Worm (Caenorhabditis elegans): ENCODE data around the gene mdt-4.

DNA sequence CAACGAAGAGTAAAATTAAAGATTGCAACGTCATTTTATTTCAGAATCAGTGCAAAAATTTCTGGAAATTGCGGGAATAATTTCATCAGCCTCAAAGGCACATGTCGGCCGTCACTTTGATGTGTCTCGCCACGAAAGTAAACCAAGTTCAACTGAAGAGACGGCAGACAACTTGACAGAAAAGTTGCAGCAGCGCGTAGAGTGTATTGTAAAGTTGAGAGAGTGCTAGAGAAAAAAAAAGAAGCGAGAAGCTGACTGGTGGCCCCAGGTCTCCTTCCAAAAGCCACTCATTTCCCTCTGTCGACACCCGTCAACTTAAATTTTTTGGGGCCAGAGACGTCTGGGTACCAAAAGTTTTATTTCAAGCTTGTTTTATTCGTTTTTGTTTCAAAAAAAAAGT is 39.5 kb downstream of the mdt-4 start:
- TF ChIP-seq hnd-1 (tag; optimal IDR thresholded peaks at IDR 0.05) = no peak
- no peak for TF ChIP-seq ama-1 (optimal IDR thresholded peaks at IDR 0.05)
- TF ChIP-seq ceh-13 (GFP tag; optimal IDR thresholded peaks at IDR 0.05) = no peak
- TF ChIP-seq tbx-11 (GFP tag; IDR thresholded peaks at IDR 0.05) = no peak
- TF ChIP-seq aly-1 (tag; optimal IDR thresholded peaks at IDR 0.05) = no peak
- no peak for TF ChIP-seq sea-1 (GFP tag; conservative IDR thresholded peaks at IDR 0.05)
- no peak for TF ChIP-seq hmbx-1 (tag; optimal IDR thresholded peaks at IDR 0.05)
- no peak for TF ChIP-seq tra-4 (tag; optimal IDR thresholded peaks at IDR 0.05)
- no peak for TF ChIP-seq flt-1 (GFP tag; IDR thresholded peaks at IDR 0.05)
- no peak for TF ChIP-seq pes-1 (GFP tag; IDR thresholded peaks at IDR 0.05)
- no peak for TF ChIP-seq B0310.2 (tag; optimal IDR thresholded peaks at IDR 0.05)
- TF ChIP-seq hmg-4 (GFP tag; optimal IDR thresholded peaks at IDR 0.05) = no peak
- TF ChIP-seq ceh-36 (tag; optimal IDR thresholded peaks at IDR 0.05) = no peak
- TF ChIP-seq ets-7 (tag; optimal IDR thresholded peaks at IDR 0.05) = no peak
